Worm (Caenorhabditis elegans) whole organism, early embryonic: ENCODE results near the gene F44E2.7.

ENCODE experiments used
- ama-1 ChIP-seq: fragments of 150-350 bp; optimal IDR thresholded peaks from 2 replicates; lab custom pipeline; 2014
- flt-1 ChIP-seq: fragments of 200-800 bp; sonication (Bioruptor generic); IDR thresholded peaks from 2 replicates; pipeline ENCODE4 v1.3.6; 2022; ENCODE audit warnings: missing genetic modification characterization, missing compliant biosample characterization
- scrt-1 ChIP-seq: fragments of 200-800 bp; sonication (Bioruptor generic); IDR thresholded peaks from 2 replicates; pipeline ENCODE4 v1.3.6; 2022; ENCODE audit warnings: missing genetic modification characterization, missing compliant biosample characterization
- tbx-37 ChIP-seq: fragments of 200-800 bp; sonication (Bioruptor generic); conservative IDR thresholded peaks from 2 replicates; pipeline ENCODE4 v1.3.6; 2022; ENCODE audit warnings: missing genetic modification reagents, missing genetic modification characterization, missing compliant biosample characterization
- tra-4 ChIP-seq: sonication (generic microtip); optimal IDR thresholded peaks from 2 replicates; lab custom pipeline; 2017; ENCODE audit warnings: missing genetic modification characterization, missing compliant biosample characterization

DNA sequence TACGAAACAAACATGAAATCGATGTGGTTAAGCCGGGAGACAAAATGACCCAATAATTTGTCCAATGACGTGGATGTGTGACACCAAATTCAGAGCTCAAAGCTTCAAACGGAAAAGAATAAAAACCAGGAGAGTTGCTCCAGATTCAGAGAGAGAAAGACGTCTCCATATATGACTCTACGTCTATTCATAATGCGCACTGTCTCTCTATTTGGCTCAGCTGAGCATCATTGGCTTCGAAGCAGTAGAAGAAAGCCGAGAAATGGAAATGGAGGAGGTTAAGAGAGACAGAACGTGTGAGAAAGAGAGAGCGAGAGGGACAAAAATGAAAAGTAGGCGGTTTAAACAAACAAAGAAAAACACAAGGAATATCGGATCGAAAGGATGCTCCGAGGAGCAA is 38.0 kb upstream of the F44E2.7 start:
- TF ChIP-seq tbx-37 (no peak), ama-1 (no peak), scrt-1 (GFP tag; lab: Robert Waterston, UW) (no peak), tra-4 (no peak), flt-1 (GFP tag; lab: Robert Waterston, UW) (no peak)
